Fruit fly (Drosophila melanogaster) whole organism, prepupa: ENCODE measurements around the gene CG43229.
A peak's percentile ranks its signal among the peaks of the same experiment; 100 is the strongest.

Experiments used
- Blimp-1 ChIP-seq: fragments of 200-800 bp; sonication (Bioruptor generic); optimal IDR thresholded peaks from 3 replicates; lab custom pipeline; 2017; ENCODE audit warnings: missing biosample characterization, missing genetic modification characterization, mild to moderate bottlenecking, moderate library complexity, missing genetic modification reagents
- CG10631 ChIP-seq: fragments of 200-800 bp; sonication (Bioruptor generic); optimal IDR thresholded peaks from 2 replicates; lab custom pipeline; 2016; ENCODE audit warnings: missing biosample characterization, missing genetic modification characterization
- CG11762 ChIP-seq: fragments of 200-800 bp; sonication (Bioruptor generic); optimal IDR thresholded peaks from 3 replicates; lab custom pipeline; 2016; ENCODE audit warnings: missing biosample characterization, missing genetic modification characterization; ENCODE audit not compliant: insufficient read depth
- CG11902 ChIP-seq: fragments of 200-800 bp; sonication (Bioruptor generic); optimal IDR thresholded peaks from 3 replicates; lab custom pipeline; 2016; ENCODE audit warnings: missing biosample characterization, missing genetic modification characterization
- CG15336 ChIP-seq: fragments of 200-800 bp; sonication (Bioruptor generic); IDR thresholded peaks from 2 replicates; pipeline ENCODE4 v1.3.6; 2022; ENCODE audit warnings: missing biosample characterization, missing genetic modification characterization
- CG1621 ChIP-seq: fragments of 200-800 bp; sonication (Bioruptor generic); optimal IDR thresholded peaks from 3 replicates; lab custom pipeline; 2018; ENCODE audit warnings: missing biosample characterization, mild to moderate bottlenecking, missing genetic modification characterization
- CG16779 ChIP-seq: fragments of 200-800 bp; sonication (Bioruptor generic); optimal IDR thresholded peaks from 3 replicates; lab custom pipeline; 2017; ENCODE audit warnings: missing biosample characterization, mild to moderate bottlenecking, missing genetic modification characterization
- CG34406 ChIP-seq: fragments of 200-800 bp; sonication (Bioruptor generic); optimal IDR thresholded peaks from 3 replicates; lab custom pipeline; 2016; ENCODE audit warnings: missing biosample characterization, missing genetic modification characterization
- CG4318 ChIP-seq: fragments of 200-800 bp; sonication (Bioruptor generic); optimal IDR thresholded peaks from 3 replicates; lab custom pipeline; 2017; ENCODE audit warnings: missing biosample characterization, mild to moderate bottlenecking, missing genetic modification characterization
- CG6163 ChIP-seq: fragments of 200-800 bp; sonication (Bioruptor generic); IDR thresholded peaks from 3 replicates; pipeline ENCODE4 v1.3.6; 2022; ENCODE audit warnings: missing biosample characterization, missing genetic modification characterization
- CG6276 ChIP-seq: fragments of 200-800 bp; sonication (Bioruptor generic); optimal IDR thresholded peaks from 2 replicates; lab custom pipeline; 2017; ENCODE audit warnings: missing biosample characterization, mild to moderate bottlenecking, missing genetic modification characterization
- CG6792 ChIP-seq: fragments of 200-800 bp; sonication (Bioruptor generic); optimal IDR thresholded peaks from 3 replicates; lab custom pipeline; 2016; ENCODE audit warnings: missing biosample characterization, missing genetic modification characterization
- CG6854 ChIP-seq: fragments of 200-800 bp; sonication (Bioruptor generic); optimal IDR thresholded peaks from 2 replicates; lab custom pipeline; 2017; ENCODE audit warnings: missing biosample characterization, mild to moderate bottlenecking, missing genetic modification characterization
- CG8119 ChIP-seq: fragments of 200-800 bp; sonication (Bioruptor generic); IDR thresholded peaks from 3 replicates; pipeline ENCODE4 v1.3.6; 2022; ENCODE audit warnings: missing biosample characterization, missing genetic modification characterization
- CG8319 ChIP-seq: fragments of 200-800 bp; sonication (Bioruptor generic); optimal IDR thresholded peaks from 3 replicates; lab custom pipeline; 2016; ENCODE audit warnings: missing biosample characterization, missing genetic modification characterization
- CG9139 ChIP-seq: fragments of 200-800 bp; sonication (Bioruptor generic); optimal IDR thresholded peaks from 3 replicates; lab custom pipeline; 2017; ENCODE audit warnings: missing biosample characterization, mild to moderate bottlenecking, missing genetic modification characterization
- Eip78C ChIP-seq: fragments of 200-800 bp; sonication (Bioruptor generic); peaks from one replicate; lab custom pipeline; 2016; ENCODE audit warnings: missing biosample characterization, missing genetic modification characterization
- Ets21C ChIP-seq: fragments of 200-800 bp; sonication (Bioruptor generic); optimal IDR thresholded peaks from 3 replicates; lab custom pipeline; 2016; ENCODE audit warnings: missing biosample characterization, missing genetic modification characterization
- Ets96B ChIP-seq: fragments of 200-800 bp; optimal IDR thresholded peaks from 2 replicates; lab custom pipeline; 2019; ENCODE audit warnings: missing biosample characterization, mild to moderate bottlenecking, missing genetic modification characterization, moderate library complexity
- Gug ChIP-seq: fragments of 200-800 bp; sonication (Bioruptor generic); IDR thresholded peaks from 2 replicates; pipeline ENCODE4 v1.3.6; 2022; ENCODE audit warnings: missing biosample characterization, missing genetic modification characterization
- Hr39 ChIP-seq: fragments of 200-800 bp; sonication (Bioruptor generic); optimal IDR thresholded peaks from 2 replicates; lab custom pipeline; 2016; ENCODE audit warnings: missing biosample characterization, missing genetic modification characterization
- Met ChIP-seq: fragments of 200-800 bp; sonication (Bioruptor generic); optimal IDR thresholded peaks from 3 replicates; lab custom pipeline; 2016; ENCODE audit warnings: missing biosample characterization, missing genetic modification characterization
- Sox102F ChIP-seq: fragments of 200-800 bp; sonication (Bioruptor generic); optimal IDR thresholded peaks from 2 replicates; lab custom pipeline; 2016; ENCODE audit warnings: missing biosample characterization, mild to moderate bottlenecking, missing genetic modification characterization
- Sox14 ChIP-seq: fragments of 200-800 bp; sonication (Bioruptor generic); optimal IDR thresholded peaks from 3 replicates; lab custom pipeline; 2016; ENCODE audit warnings: missing biosample characterization, missing genetic modification characterization
- acj6 ChIP-seq: fragments of 200-800 bp; sonication (Bioruptor generic); optimal IDR thresholded peaks from 3 replicates; lab custom pipeline; 2016; ENCODE audit warnings: missing biosample characterization, missing genetic modification characterization
- cyc ChIP-seq: fragments of 200-800 bp; sonication (Bioruptor generic); optimal IDR thresholded peaks from 3 replicates; lab custom pipeline; 2016; ENCODE audit warnings: missing biosample characterization, missing genetic modification characterization
- dac ChIP-seq: fragments of 200-800 bp; sonication (Bioruptor generic); optimal IDR thresholded peaks from 2 replicates; lab custom pipeline; 2017; ENCODE audit warnings: missing biosample characterization, mild to moderate bottlenecking, missing genetic modification characterization
- dsx ChIP-seq: fragments of 200-800 bp; optimal IDR thresholded peaks from 3 replicates; lab custom pipeline; 2019; ENCODE audit warnings: missing biosample characterization, mild to moderate bottlenecking, missing genetic modification characterization, moderate library complexity; ENCODE audit not compliant: poor library complexity, severe bottlenecking
- eg ChIP-seq: fragments of 200-800 bp; sonication (Bioruptor generic); IDR thresholded peaks from 3 replicates; pipeline ENCODE4 v1.3.6; 2022; ENCODE audit warnings: missing biosample characterization, missing genetic modification characterization
- esn ChIP-seq: fragments of 200-800 bp; sonication (Bioruptor generic); optimal IDR thresholded peaks from 2 replicates; lab custom pipeline; 2016; ENCODE audit warnings: missing biosample characterization, mild to moderate bottlenecking, missing genetic modification characterization, moderate library complexity
- fd59A ChIP-seq: fragments of 200-800 bp; sonication (Bioruptor generic); optimal IDR thresholded peaks from 2 replicates; lab custom pipeline; 2017; ENCODE audit warnings: missing biosample characterization, mild to moderate bottlenecking, missing genetic modification characterization, missing genetic modification reagents
- fkh ChIP-seq: fragments of 200-800 bp; sonication (Bioruptor generic); optimal IDR thresholded peaks from 3 replicates; lab custom pipeline; 2017; ENCODE audit warnings: missing biosample characterization, mild to moderate bottlenecking, missing genetic modification characterization, moderate library complexity
- net ChIP-seq: fragments of 200-800 bp; sonication (Bioruptor generic); optimal IDR thresholded peaks from 3 replicates; lab custom pipeline; 2016; ENCODE audit warnings: missing biosample characterization, missing genetic modification characterization
- salr ChIP-seq, 2 experiments: fragments of 200-800 bp; sonication (Bioruptor generic); optimal IDR thresholded peaks; 3 replicates each; lab custom pipeline; 2016 to 2018; ENCODE audit warnings: missing biosample characterization in 2 of 2, missing genetic modification characterization in 2 of 2, mild to moderate bottlenecking in 1 of 2
- ss ChIP-seq, 2 experiments: fragments of 200-800 bp; sonication (Bioruptor generic); optimal IDR thresholded peaks; 2 replicates in 1 of 2; 3 replicates in 1 of 2; lab custom pipeline; 2017 to 2018; ENCODE audit warnings: mild to moderate bottlenecking in 2 of 2, missing biosample characterization in 2 of 2, missing genetic modification characterization in 2 of 2, moderate library complexity in 1 of 2
- svp ChIP-seq: fragments of 200-800 bp; sonication (Bioruptor generic); peaks from one replicate; lab custom pipeline; 2016; ENCODE audit warnings: missing biosample characterization, missing genetic modification characterization
- vri ChIP-seq: fragments of 200-800 bp; sonication (Bioruptor generic); optimal IDR thresholded peaks from 3 replicates; lab custom pipeline; 2016; ENCODE audit warnings: missing biosample characterization, mild to moderate bottlenecking, missing genetic modification characterization

The CG43229 gene

dm6 chrX:18136059-18136458 is 2.3 kb upstream of the CG43229 start (continued):
- TF ChIP-seq dsx (GFP tag; lab: Kevin White, UChicago), result no peak
- no peak for TF ChIP-seq Sox14
- peak; percentile 32; the same call in 1 of the 2 replicates for TF ChIP-seq Gug (GFP tag; lab: Robert Waterston, UW)
- TF ChIP-seq CG34406 (GFP tag; lab: Kevin White, UChicago), result peak; percentile 16
- TF ChIP-seq CG11902, result peak; percentile 25
- no peak for TF ChIP-seq CG9139 (GFP tag; lab: Kevin White, UChicago)
- peak; percentile 18 for TF ChIP-seq esn (GFP tag; lab: Kevin White, UChicago)
- no peak for TF ChIP-seq vri (GFP tag; lab: Kevin White, UChicago)
- peak; percentile 13 for TF ChIP-seq Eip78C
- TF ChIP-seq Ets21C (GFP tag; lab: Kevin White, UChicago), result no peak
- TF ChIP-seq Sox102F (GFP tag; lab: Kevin White, UChicago), result peak; percentile 17
- no peak for TF ChIP-seq Ets96B
- peak; percentile 14 for TF ChIP-seq Met (GFP tag; lab: Kevin White, UChicago)
- no peak for TF ChIP-seq CG1621 (tag; lab: Kevin White, UChicago)
- TF ChIP-seq CG10631, result no peak
- no peak for TF ChIP-seq CG6854 (GFP tag; lab: Kevin White, UChicago)
- TF ChIP-seq net (GFP tag; lab: Kevin White, UChicago), result no peak
- no peak for TF ChIP-seq CG6163 (GFP tag; lab: Robert Waterston, UW)

dm6 chrX:18136910-18137849 is 1.2 kb upstream of the CG43229 start, which contains the start of gene ari-1:
ari-1 (minus strand) TSS chrX:18137784.
- no peak for TF ChIP-seq fd59A (GFP tag; lab: Kevin White, UChicago)
- TF ChIP-seq svp (GFP tag; lab: Kevin White, UChicago), result no peak
- TF ChIP-seq CG6276, result peak; percentile 22
- no peak for TF ChIP-seq CG11762 (GFP tag; lab: Kevin White, UChicago)
- no peak for TF ChIP-seq CG1621 (tag; lab: Kevin White, UChicago)
- TF ChIP-seq Blimp-1 (GFP tag; lab: Kevin White, UChicago), result no peak
- TF ChIP-seq CG6792, result no peak
- no peak for TF ChIP-seq Ets21C (GFP tag; lab: Kevin White, UChicago)
- TF ChIP-seq CG8319, result no peak
- peak; percentile 47 for TF ChIP-seq fkh
- no peak for TF ChIP-seq Ets96B
- TF ChIP-seq Hr39, result no peak
- no peak for TF ChIP-seq acj6 (GFP tag; lab: Kevin White, UChicago)
- TF ChIP-seq CG4318 (GFP tag; lab: Kevin White, UChicago), result no peak
- peak; percentile 67 for TF ChIP-seq Eip78C
- TF ChIP-seq esn (GFP tag; lab: Kevin White, UChicago), result no peak
- no peak for TF ChIP-seq dsx (GFP tag; lab: Kevin White, UChicago)
- TF ChIP-seq CG10631, result no peak
- TF ChIP-seq eg, result no peak
- peak; percentile 16 for TF ChIP-seq Sox102F (GFP tag; lab: Kevin White, UChicago)
- peak in 1 of 2 experiments; percentile 33 for TF ChIP-seq ss (GFP tag; optimal IDR thresholded peaks at IDR 0.05; lab: Kevin White, UChicago)
- no peak for TF ChIP-seq CG6854 (GFP tag; lab: Kevin White, UChicago)
- TF ChIP-seq CG16779 (tag; lab: Kevin White, UChicago), result no peak
- TF ChIP-seq CG15336 (GFP tag; lab: Robert Waterston, UW), result 0 out of 2 replicates have a peak, but pooled peaks have one; percentile 22
- TF ChIP-seq dac (GFP tag; lab: Kevin White, UChicago), result peak; percentile 12
- TF ChIP-seq cyc (GFP tag; lab: Kevin White, UChicago), result no peak
- no peak for TF ChIP-seq salr (GFP tag; optimal IDR thresholded peaks at IDR 0.05; lab: Kevin White, UChicago)
- TF ChIP-seq net (GFP tag; lab: Kevin White, UChicago), result no peak
- TF ChIP-seq CG8119 (GFP tag; lab: Robert Waterston, UW), result no peak
- TF ChIP-seq vri (GFP tag; lab: Kevin White, UChicago), result peak; percentile 13
